Fruit fly (Drosophila melanogaster): ENCODE data around the gene bard.

- TF ChIP-seq CG7045 (GFP tag; optimal IDR thresholded peaks at IDR 0.05) (no peak), tj (GFP tag; optimal IDR thresholded peaks at IDR 0.05) (no peak), CG14711 (tag; optimal IDR thresholded peaks at IDR 0.05) (no peak), kay (GFP tag; ENCODE audit: borderline replicate concordance) (no peak), CG12768 (GFP tag; optimal IDR thresholded peaks at IDR 0.05) (no peak), cic (GFP tag; optimal IDR thresholded peaks at IDR 0.05) (no peak)
Observed at dm6 chr3R:18103196-18103809, 22.5 kb downstream of the bard start.

All from whole organism, adult.